Worm (Caenorhabditis elegans) whole organism, L2 larva: Measurements from ENCODE around the gene swsn-4.

Experiments
- C34F6.9 ChIP-seq: fragments of 150-350 bp; optimal IDR thresholded peaks from 2 replicates; lab custom pipeline; 2014; ENCODE audit warnings: missing biosample characterization, missing genetic modification characterization
- F13H6.1 ChIP-seq: sonication (generic microtip); optimal IDR thresholded peaks from 2 replicates; lab custom pipeline; 2016; ENCODE audit warnings: missing genetic modification characterization, missing compliant biosample characterization
- ZK546.5 ChIP-seq: sonication (generic microtip); optimal IDR thresholded peaks from 2 replicates; lab custom pipeline; 2017; ENCODE audit warnings: missing biosample characterization, missing genetic modification characterization
- alr-1 ChIP-seq: fragments of 150-350 bp; optimal IDR thresholded peaks from 2 replicates; lab custom pipeline; 2014; ENCODE audit warnings: missing biosample characterization, missing genetic modification characterization
- aly-2 ChIP-seq: fragments of 150-350 bp; optimal IDR thresholded peaks from 2 replicates; lab custom pipeline; 2014; ENCODE audit warnings: missing biosample characterization, missing genetic modification characterization
- ama-1 ChIP-seq: fragments of 150-350 bp; optimal IDR thresholded peaks from 2 replicates; lab custom pipeline; 2018; ENCODE audit warnings: inconsistent platforms
- ceh-16 ChIP-seq: fragments of 150-350 bp; optimal IDR thresholded peaks from 2 replicates; lab custom pipeline; 2014; ENCODE audit warnings: missing biosample characterization, missing genetic modification characterization
- ceh-82 ChIP-seq: fragments of 150-350 bp; optimal IDR thresholded peaks from 2 replicates; lab custom pipeline; 2014; ENCODE audit warnings: missing biosample characterization, missing genetic modification characterization
- egl-27 ChIP-seq: sonication (generic microtip); optimal IDR thresholded peaks from 3 replicates; lab custom pipeline; 2017; ENCODE audit warnings: missing biosample characterization, missing genetic modification reagents, missing genetic modification characterization
- elt-1 ChIP-seq: fragments of 150-350 bp; optimal IDR thresholded peaks from 2 replicates; lab custom pipeline; 2014; ENCODE audit warnings: missing biosample characterization, missing genetic modification characterization
- fos-1 ChIP-seq: fragments of 150-350 bp; optimal IDR thresholded peaks from 2 replicates; lab custom pipeline; 2014; ENCODE audit warnings: missing biosample characterization, missing genetic modification characterization
- gmeb-1 ChIP-seq: fragments of 150-350 bp; optimal IDR thresholded peaks from 2 replicates; lab custom pipeline; 2014; ENCODE audit warnings: missing biosample characterization, missing genetic modification characterization
- lin-11 ChIP-seq: fragments of 150-350 bp; sonication (generic microtip); optimal IDR thresholded peaks from 2 replicates; lab custom pipeline; 2014; ENCODE audit warnings: missing biosample characterization, missing genetic modification characterization, inconsistent platforms, mixed read lengths
- lin-39 ChIP-seq: fragments of 150-350 bp; optimal IDR thresholded peaks from 2 replicates; lab custom pipeline; 2014; ENCODE audit warnings: missing biosample characterization, missing genetic modification reagents, missing genetic modification characterization
- lsy-2 ChIP-seq, 2 experiments: fragments of 150-350 bp in 1 of 2; sonication (generic microtip) in 1 of 2; optimal IDR thresholded peaks; 2 replicates each; lab custom pipeline; 2014 to 2017; ENCODE audit warnings: missing biosample characterization in 2 of 2, missing genetic modification characterization in 2 of 2
- mab-5 ChIP-seq: fragments of 150-350 bp; optimal IDR thresholded peaks from 2 replicates; lab custom pipeline; 2014; ENCODE audit warnings: missing biosample characterization, missing genetic modification characterization
- mbf-1 ChIP-seq: sonication (generic microtip); optimal IDR thresholded peaks from 2 replicates; lab custom pipeline; 2017; ENCODE audit warnings: missing biosample characterization, missing genetic modification characterization
- nhr-10 ChIP-seq: sonication (generic microtip); optimal IDR thresholded peaks from 2 replicates; lab custom pipeline; 2017; ENCODE audit warnings: missing biosample characterization, missing genetic modification characterization
- nhr-11 ChIP-seq: fragments of 150-350 bp; optimal IDR thresholded peaks from 2 replicates; lab custom pipeline; 2014; ENCODE audit warnings: missing biosample characterization, missing genetic modification characterization
- nhr-12 ChIP-seq: fragments of 150-350 bp; optimal IDR thresholded peaks from 2 replicates; lab custom pipeline; 2014; ENCODE audit warnings: missing biosample characterization, missing genetic modification characterization
- nhr-129 ChIP-seq: fragments of 150-350 bp; optimal IDR thresholded peaks from 2 replicates; lab custom pipeline; 2014; ENCODE audit warnings: missing biosample characterization, missing genetic modification characterization
- nhr-21 ChIP-seq: fragments of 150-350 bp; optimal IDR thresholded peaks from 2 replicates; lab custom pipeline; 2014; ENCODE audit warnings: missing biosample characterization, missing genetic modification characterization
- nhr-237 ChIP-seq: fragments of 150-350 bp; optimal IDR thresholded peaks from 2 replicates; lab custom pipeline; 2014; ENCODE audit warnings: missing biosample characterization, missing genetic modification characterization
- nhr-25 ChIP-seq: fragments of 150-350 bp; sonication (generic microtip); optimal IDR thresholded peaks from 3 replicates; lab custom pipeline; 2014; ENCODE audit warnings: missing biosample characterization, missing genetic modification characterization
- nhr-6 ChIP-seq: fragments of 150-350 bp; optimal IDR thresholded peaks from 2 replicates; lab custom pipeline; 2014; ENCODE audit warnings: missing biosample characterization, missing genetic modification characterization
- nhr-77 ChIP-seq: fragments of 150-350 bp; optimal IDR thresholded peaks from 2 replicates; lab custom pipeline; 2014; ENCODE audit warnings: missing biosample characterization, missing genetic modification characterization
- peb-1 ChIP-seq: fragments of 150-350 bp; optimal IDR thresholded peaks from 2 replicates; lab custom pipeline; 2014; ENCODE audit warnings: missing biosample characterization, missing genetic modification characterization
- sem-4 ChIP-seq: fragments of 150-350 bp; optimal IDR thresholded peaks from 2 replicates; lab custom pipeline; 2014; ENCODE audit warnings: missing biosample characterization, missing genetic modification reagents, missing genetic modification characterization
- skn-1 ChIP-seq: sonication (generic microtip); optimal IDR thresholded peaks from 2 replicates; lab custom pipeline; 2017; ENCODE audit warnings: missing biosample characterization, missing genetic modification characterization
- sma-3 ChIP-seq: sonication (generic microtip); optimal IDR thresholded peaks from 2 replicates; lab custom pipeline; 2016; ENCODE audit warnings: missing genetic modification reagents, missing genetic modification characterization, missing compliant biosample characterization
- sma-9 ChIP-seq, 2 experiments: fragments of 150-350 bp in 1 of 2; sonication (generic microtip) in 1 of 2; optimal IDR thresholded peaks; 2 replicates each; lab custom pipeline; 2014 to 2016; ENCODE audit warnings: missing genetic modification characterization in 2 of 2, mild to moderate bottlenecking in 1 of 2, missing biosample characterization in 1 of 2, missing compliant biosample characterization in 1 of 2, missing genetic modification reagents in 1 of 2, moderate library complexity in 1 of 2
- unc-55 ChIP-seq: fragments of 150-350 bp; sonication (generic microtip); optimal IDR thresholded peaks from 3 replicates; lab custom pipeline; 2014; ENCODE audit warnings: missing biosample characterization, missing genetic modification reagents, missing genetic modification characterization
- unc-62 ChIP-seq: fragments of 150-350 bp; optimal IDR thresholded peaks from 2 replicates; lab custom pipeline; 2014; ENCODE audit warnings: missing biosample characterization, missing genetic modification reagents, missing genetic modification characterization
- zag-1 ChIP-seq: fragments of 150-350 bp; optimal IDR thresholded peaks from 2 replicates; lab custom pipeline; 2014; ENCODE audit warnings: missing biosample characterization, missing genetic modification characterization
- ztf-1 ChIP-seq: fragments of 200-800 bp; sonication (Bioruptor generic); conservative IDR thresholded peaks from 2 replicates; pipeline ENCODE4 v1.3.6; 2022; ENCODE audit warnings: missing genetic modification characterization, missing compliant biosample characterization
- ztf-4 ChIP-seq: fragments of 150-350 bp; optimal IDR thresholded peaks from 2 replicates; lab custom pipeline; 2014; ENCODE audit warnings: missing biosample characterization, missing genetic modification characterization

The swsn-4 gene

DNA sequence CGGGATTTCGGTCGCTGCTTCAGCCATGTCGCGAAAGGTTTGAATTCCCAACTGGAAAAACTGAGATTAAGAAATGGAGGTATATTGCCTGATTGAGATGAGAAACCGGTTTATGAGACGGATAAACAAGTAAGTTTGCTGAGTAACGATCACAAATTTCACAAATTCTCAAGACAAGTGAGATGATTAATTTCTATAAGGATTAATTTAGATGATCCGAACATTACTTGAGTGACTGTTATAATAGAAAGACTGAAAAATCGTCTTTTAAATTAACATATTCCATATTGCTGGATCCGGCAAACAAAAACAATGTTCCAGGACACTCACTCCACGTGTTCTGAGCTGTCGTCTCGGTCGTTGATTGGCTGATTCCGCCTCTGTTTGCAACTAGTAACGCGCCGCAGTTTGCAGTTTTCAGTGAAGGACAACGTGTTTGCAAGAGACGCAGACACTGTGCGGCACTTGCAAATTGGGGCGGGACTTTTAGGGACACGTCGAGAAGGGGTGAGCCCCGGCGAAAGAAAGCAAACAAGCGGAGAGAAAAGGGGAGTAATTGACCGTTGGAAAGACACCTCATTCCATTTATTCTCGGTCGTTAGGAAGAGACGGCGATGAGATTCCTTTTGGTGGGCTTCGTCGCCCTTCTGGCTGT is 6.9 kb upstream of the swsn-4 start, which contains the start of the genes imp-2 and enpl-1 (continued):
- no peak for TF ChIP-seq alr-1

DNA sequence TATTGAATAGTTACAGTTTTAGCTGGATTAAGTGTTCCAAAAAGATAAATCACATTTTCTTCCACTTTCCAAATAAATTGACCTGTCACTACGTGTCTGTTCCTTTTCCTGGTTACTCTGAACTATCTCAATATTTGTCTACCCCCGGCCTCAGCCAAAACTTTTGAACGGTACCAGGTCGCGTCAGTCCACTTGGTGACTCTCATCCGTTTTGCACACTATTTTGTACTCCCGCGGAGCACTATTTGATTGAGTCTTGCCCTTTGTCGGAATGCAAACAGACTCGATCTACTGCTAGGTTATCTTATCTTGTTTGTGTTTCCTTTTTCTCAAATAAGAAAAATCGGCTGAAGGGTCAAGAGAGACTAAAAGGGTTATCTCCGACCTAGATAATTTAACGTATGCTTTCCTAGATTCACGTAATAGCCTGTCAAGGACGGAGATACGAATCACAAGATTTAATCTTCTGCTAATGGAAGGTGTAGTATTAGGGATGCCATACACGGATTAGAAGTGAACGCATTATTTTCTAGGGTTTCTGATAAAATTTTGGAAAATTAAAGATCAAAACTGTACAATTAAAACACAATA is 5.8 kb upstream of the swsn-4 start:
- TF ChIP-seq fos-1: no peak
- TF ChIP-seq elt-1 (tag; lab: Kevin White, UChicago): peak; percentile 84
- no peak for TF ChIP-seq ama-1 (lab: Kevin White, UChicago)
- TF ChIP-seq sma-3 (GFP tag; lab: Kevin White, UChicago): no peak
- TF ChIP-seq ztf-1 (GFP tag; lab: Robert Waterston, UW): no peak
- TF ChIP-seq nhr-21 (tag; lab: Kevin White, UChicago): peak; percentile 20
- no peak for TF ChIP-seq mab-5
- TF ChIP-seq ceh-82: no peak
- TF ChIP-seq ztf-4 (tag; lab: Kevin White, UChicago): no peak
- TF ChIP-seq unc-62 (GFP tag; lab: Kevin White, UChicago): no peak
- peak; percentile 41 for TF ChIP-seq ceh-16
- no peak for TF ChIP-seq nhr-237 (tag; lab: Kevin White, UChicago)
- no peak for TF ChIP-seq nhr-12 (tag; lab: Kevin White, UChicago)
- TF ChIP-seq F13H6.1 (tag; lab: Kevin White, UChicago): peak; percentile 47

DNA sequence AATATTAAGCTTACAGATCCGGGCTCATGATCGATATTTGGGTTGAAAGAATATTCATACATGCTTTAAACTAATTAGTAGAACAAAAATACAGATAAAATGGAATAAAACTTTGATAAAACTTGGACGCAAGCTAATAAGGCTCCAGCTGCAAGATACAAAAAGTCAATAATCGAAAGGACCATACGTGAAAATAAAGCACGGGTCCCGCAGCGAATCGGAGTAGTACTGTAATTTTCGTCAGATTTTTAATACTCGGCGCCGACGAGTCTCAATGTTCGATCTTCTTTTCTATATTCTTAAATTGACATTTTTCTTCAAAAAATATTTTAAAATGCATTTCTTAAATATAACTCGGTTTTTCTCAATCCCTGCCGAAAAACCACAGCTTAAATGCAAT is 1.1 kb upstream of the swsn-4 start, which contains the start of gene spo-11:
Gene spo-11, minus strand, starts transcription at position 189 of the 400 bp plus-strand sequence.
- no peak for TF ChIP-seq lin-39 (tag; lab: Kevin White, UChicago)
- no peak for TF ChIP-seq nhr-6 (tag; lab: Kevin White, UChicago)
- no peak for TF ChIP-seq gmeb-1
- no peak for TF ChIP-seq nhr-12 (tag; lab: Kevin White, UChicago)
- TF ChIP-seq nhr-77 (tag; lab: Kevin White, UChicago): no peak
- TF ChIP-seq lin-11: no peak
- no peak for TF ChIP-seq alr-1
- TF ChIP-seq ZK546.5 (tag; lab: Kevin White, UChicago): no peak
- TF ChIP-seq egl-27 (tag; lab: Kevin White, UChicago): no peak
- no peak for TF ChIP-seq nhr-10
- no peak for TF ChIP-seq ceh-82
- no peak for TF ChIP-seq lsy-2 (tag; optimal IDR thresholded peaks at IDR 0.05; lab: Kevin White, UChicago)
- no peak for TF ChIP-seq mbf-1
- no peak for TF ChIP-seq peb-1
- TF ChIP-seq skn-1 (tag; lab: Kevin White, UChicago): no peak
- TF ChIP-seq ama-1 (lab: Kevin White, UChicago): no peak
- no peak for TF ChIP-seq aly-2
- TF ChIP-seq nhr-11 (tag; lab: Kevin White, UChicago): no peak
- TF ChIP-seq nhr-237 (tag; lab: Kevin White, UChicago): no peak
- TF ChIP-seq, all 48 proteins: peak for 0

DNA sequence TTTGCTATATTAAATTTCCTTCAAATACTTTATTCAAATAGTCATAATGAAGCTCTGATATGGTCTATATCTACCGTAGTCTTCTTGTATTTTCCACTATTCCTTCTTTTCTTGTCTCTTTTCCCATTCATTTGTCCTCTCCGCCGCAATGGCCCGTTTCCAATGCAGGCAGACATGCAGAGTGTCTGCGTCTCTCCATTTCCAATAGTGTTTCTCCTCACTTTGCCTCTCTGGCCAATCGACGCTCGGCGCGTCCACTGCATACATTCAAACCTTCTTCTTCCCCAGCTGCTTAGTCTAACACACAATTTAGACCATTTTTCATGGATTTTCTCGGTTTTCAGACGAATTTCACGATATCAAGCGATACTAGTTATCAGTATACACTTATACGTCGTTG is 624 bp upstream of the swsn-4 start:
- TF ChIP-seq lin-11 (peak; percentile 16), sma-9 (GFP tag; optimal IDR thresholded peaks at IDR 0.05; lab: Kevin White, UChicago) (peak; percentile 1), sma-9 (tag; optimal IDR thresholded peaks at IDR 0.05; lab: Kevin White, UChicago) (no peak), unc-55 (GFP tag; lab: Kevin White, UChicago) (peak; percentile 31), lin-39 (tag; lab: Kevin White, UChicago) (no peak), nhr-12 (tag; lab: Kevin White, UChicago) (no peak), lsy-2 (tag; optimal IDR thresholded peaks at IDR 0.05; lab: Kevin White, UChicago) (peak in 1 of 2 experiments; percentile 70), sem-4 (peak; percentile 44), nhr-129 (tag; lab: Kevin White, UChicago) (peak; percentile 50), zag-1 (tag; lab: Kevin White, UChicago) (peak; percentile 38)
- TF ChIP-seq, all 48 proteins: peak for 7

DNA sequence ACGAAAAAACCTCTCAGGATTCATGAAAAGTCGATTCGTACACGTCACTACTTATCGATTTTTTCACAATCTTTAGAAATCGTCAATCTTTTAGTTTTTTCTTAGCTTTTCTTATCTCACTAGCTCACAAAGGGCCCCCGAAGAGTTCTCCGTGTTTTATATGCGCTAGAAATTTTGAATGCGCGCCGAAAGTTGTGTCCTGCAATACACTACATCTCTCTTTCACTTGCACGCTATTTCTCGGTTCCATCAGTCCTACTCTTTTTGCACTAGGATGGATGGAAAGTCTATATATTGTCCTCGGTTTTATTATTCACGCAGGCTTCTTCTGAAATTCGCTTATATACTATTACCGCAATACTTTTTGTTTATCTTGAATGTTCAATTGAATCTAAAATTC is 220 bp upstream of the swsn-4 start:
- TF ChIP-seq mab-5 (no peak), nhr-77 (tag; lab: Kevin White, UChicago) (no peak), lin-11 (no peak), ama-1 (lab: Kevin White, UChicago) (no peak), sma-9 (GFP tag; optimal IDR thresholded peaks at IDR 0.05; lab: Kevin White, UChicago) (no peak), sma-9 (tag; optimal IDR thresholded peaks at IDR 0.05; lab: Kevin White, UChicago) (no peak), nhr-129 (tag; lab: Kevin White, UChicago) (peak; percentile 24), lin-39 (tag; lab: Kevin White, UChicago) (no peak), nhr-25 (no peak), gmeb-1 (peak; percentile 64), C34F6.9 (tag; lab: Kevin White, UChicago) (no peak), unc-55 (GFP tag; lab: Kevin White, UChicago) (peak; percentile 27)
